Worm (Caenorhabditis elegans) whole organism, L3 larva: ENCODE results near the gene tif-1A.
A peak's percentile ranks its signal among the peaks of the same experiment; 100 is the strongest.

Source experiments
- R02D3.7 ChIP-seq: fragments of 150-350 bp; optimal IDR thresholded peaks from 2 replicates; lab custom pipeline; 2014; ENCODE audit warnings: missing biosample characterization, missing genetic modification characterization
- ZK546.5 ChIP-seq: sonication (generic microtip); optimal IDR thresholded peaks from 2 replicates; lab custom pipeline; 2017; ENCODE audit warnings: missing biosample characterization, missing genetic modification characterization
- aly-2 ChIP-seq: fragments of 150-350 bp; optimal IDR thresholded peaks from 2 replicates; lab custom pipeline; 2014; ENCODE audit warnings: missing biosample characterization, missing genetic modification characterization
- ama-1 ChIP-seq: fragments of 150-350 bp; optimal IDR thresholded peaks from 2 replicates; lab custom pipeline; 2018
- ceh-16 ChIP-seq: sonication (generic microtip); optimal IDR thresholded peaks from 2 replicates; lab custom pipeline; 2017; ENCODE audit warnings: missing biosample characterization, missing genetic modification characterization
- ceh-28 ChIP-seq: fragments of 150-350 bp; optimal IDR thresholded peaks from 2 replicates; lab custom pipeline; 2014; ENCODE audit warnings: missing biosample characterization, missing genetic modification reagents, missing genetic modification characterization
- ceh-82 ChIP-seq: fragments of 150-350 bp; optimal IDR thresholded peaks from 2 replicates; lab custom pipeline; 2014; ENCODE audit warnings: missing biosample characterization, missing genetic modification characterization
- daf-12 ChIP-seq: fragments of 150-350 bp; optimal IDR thresholded peaks from 2 replicates; lab custom pipeline; 2014; ENCODE audit warnings: missing biosample characterization, missing genetic modification reagents, missing genetic modification characterization
- egl-5 ChIP-seq: fragments of 150-350 bp; optimal IDR thresholded peaks from 2 replicates; lab custom pipeline; 2017; ENCODE audit warnings: missing biosample characterization, missing genetic modification reagents, missing genetic modification characterization, inconsistent platforms
- elt-1 ChIP-seq: fragments of 150-350 bp; optimal IDR thresholded peaks from 2 replicates; lab custom pipeline; 2014; ENCODE audit warnings: missing biosample characterization, missing genetic modification characterization
- elt-3 ChIP-seq, 3 experiments: fragments of 150-350 bp in 1 of 3; sonication (generic microtip) in 2 of 3; optimal IDR thresholded peaks; 2 replicates in 2 of 3; 4 replicates in 1 of 3; lab custom pipeline; 2014 to 2017; ENCODE audit warnings: missing biosample characterization in 3 of 3, missing genetic modification characterization in 3 of 3
- eor-1 ChIP-seq, 2 experiments: fragments of 150-350 bp; optimal IDR thresholded peaks; 2 replicates each; lab custom pipeline; 2014 to 2018; ENCODE audit warnings: missing biosample characterization in 2 of 2, missing genetic modification characterization in 2 of 2
- hmg-11 ChIP-seq: sonication (generic microtip); optimal IDR thresholded peaks from 2 replicates; lab custom pipeline; 2016; ENCODE audit warnings: missing genetic modification characterization, missing compliant biosample characterization
- lin-15B ChIP-seq: fragments of 150-350 bp; optimal IDR thresholded peaks from 2 replicates; lab custom pipeline; 2014; ENCODE audit warnings: missing biosample characterization, missing genetic modification characterization
- lin-39 ChIP-seq: fragments of 150-350 bp; optimal IDR thresholded peaks from 2 replicates; lab custom pipeline; 2018; ENCODE audit warnings: missing biosample characterization, missing genetic modification reagents, missing genetic modification characterization
- lsy-12 ChIP-seq: sonication (generic microtip); optimal IDR thresholded peaks from 2 replicates; lab custom pipeline; 2016; ENCODE audit warnings: mild to moderate bottlenecking, missing genetic modification characterization, missing compliant biosample characterization
- mdl-1 ChIP-seq: fragments of 150-350 bp; optimal IDR thresholded peaks from 2 replicates; lab custom pipeline; 2014; ENCODE audit warnings: missing biosample characterization, missing genetic modification characterization
- nfya-1 ChIP-seq: sonication (generic microtip); optimal IDR thresholded peaks from 2 replicates; lab custom pipeline; 2017; ENCODE audit warnings: missing genetic modification characterization, mild to moderate bottlenecking, missing compliant biosample characterization, antibody characterized with exemption, moderate library complexity; ENCODE audit not compliant: insufficient read depth
- nhr-11 ChIP-seq: fragments of 150-350 bp; optimal IDR thresholded peaks from 2 replicates; lab custom pipeline; 2014; ENCODE audit warnings: missing biosample characterization, missing genetic modification characterization
- nhr-12 ChIP-seq: fragments of 150-350 bp; optimal IDR thresholded peaks from 2 replicates; lab custom pipeline; 2014; ENCODE audit warnings: missing biosample characterization, missing genetic modification characterization
- nhr-23 ChIP-seq: fragments of 150-350 bp; optimal IDR thresholded peaks from 2 replicates; lab custom pipeline; 2014; ENCODE audit warnings: missing biosample characterization, missing genetic modification reagents, missing genetic modification characterization
- nhr-237 ChIP-seq: fragments of 150-350 bp; optimal IDR thresholded peaks from 2 replicates; lab custom pipeline; 2014; ENCODE audit warnings: missing biosample characterization, missing genetic modification characterization
- nhr-25 ChIP-seq: sonication (generic microtip); optimal IDR thresholded peaks from 2 replicates; lab custom pipeline; 2017; ENCODE audit warnings: missing biosample characterization, missing genetic modification characterization
- nhr-28 ChIP-seq: fragments of 150-350 bp; optimal IDR thresholded peaks from 2 replicates; lab custom pipeline; 2014; ENCODE audit warnings: missing biosample characterization, missing genetic modification characterization
- nhr-43 ChIP-seq: sonication (generic microtip); optimal IDR thresholded peaks from 2 replicates; lab custom pipeline; 2016; ENCODE audit warnings: mild to moderate bottlenecking, missing genetic modification characterization, missing compliant biosample characterization; ENCODE audit not compliant: poor library complexity, severe bottlenecking
- nhr-67 ChIP-seq: fragments of 150-350 bp; optimal IDR thresholded peaks from 2 replicates; lab custom pipeline; 2014; ENCODE audit warnings: missing biosample characterization, missing genetic modification characterization
- nhr-77 ChIP-seq: fragments of 150-350 bp; optimal IDR thresholded peaks from 2 replicates; lab custom pipeline; 2014; ENCODE audit warnings: missing biosample characterization, missing genetic modification characterization
- pha-4 ChIP-seq: fragments of 150-350 bp; optimal IDR thresholded peaks from 2 replicates; lab custom pipeline; 2014; ENCODE audit warnings: missing biosample characterization, missing genetic modification reagents, missing genetic modification characterization
- pqm-1 ChIP-seq: fragments of 150-350 bp; optimal IDR thresholded peaks from 2 replicates; lab custom pipeline; 2017; ENCODE audit warnings: missing biosample characterization, missing genetic modification characterization, inconsistent platforms
- sea-2 ChIP-seq: fragments of 150-350 bp; sonication (generic microtip); optimal IDR thresholded peaks from 4 replicates; lab custom pipeline; 2014; ENCODE audit warnings: missing biosample characterization, missing genetic modification reagents, missing genetic modification characterization
- skn-1 ChIP-seq: fragments of 150-350 bp; optimal IDR thresholded peaks from 2 replicates; lab custom pipeline; 2014; ENCODE audit warnings: missing biosample characterization, missing genetic modification characterization
- snpc-4 ChIP-seq: fragments of 150-350 bp; optimal IDR thresholded peaks from 2 replicates; lab custom pipeline; 2014; ENCODE audit warnings: missing biosample characterization, missing genetic modification characterization
- tbx-2 ChIP-seq: sonication (generic microtip); optimal IDR thresholded peaks from 2 replicates; lab custom pipeline; 2016; ENCODE audit warnings: mild to moderate bottlenecking, missing genetic modification characterization, missing compliant biosample characterization
- unc-39 ChIP-seq: sonication (generic microtip); optimal IDR thresholded peaks from 4 replicates; lab custom pipeline; 2017; ENCODE audit warnings: missing biosample characterization, missing genetic modification characterization
- unc-62 ChIP-seq: fragments of 150-350 bp; sonication (generic microtip); optimal IDR thresholded peaks from 4 replicates; lab custom pipeline; 2014; ENCODE audit warnings: missing biosample characterization, missing genetic modification reagents, missing genetic modification characterization
- zag-1 ChIP-seq: fragments of 150-350 bp; optimal IDR thresholded peaks from 2 replicates; lab custom pipeline; 2014; ENCODE audit warnings: missing biosample characterization, missing genetic modification characterization
- ztf-4 ChIP-seq: fragments of 150-350 bp; optimal IDR thresholded peaks from 2 replicates; lab custom pipeline; 2014; ENCODE audit warnings: missing biosample characterization, missing genetic modification characterization

tif-1A gene

DNA sequence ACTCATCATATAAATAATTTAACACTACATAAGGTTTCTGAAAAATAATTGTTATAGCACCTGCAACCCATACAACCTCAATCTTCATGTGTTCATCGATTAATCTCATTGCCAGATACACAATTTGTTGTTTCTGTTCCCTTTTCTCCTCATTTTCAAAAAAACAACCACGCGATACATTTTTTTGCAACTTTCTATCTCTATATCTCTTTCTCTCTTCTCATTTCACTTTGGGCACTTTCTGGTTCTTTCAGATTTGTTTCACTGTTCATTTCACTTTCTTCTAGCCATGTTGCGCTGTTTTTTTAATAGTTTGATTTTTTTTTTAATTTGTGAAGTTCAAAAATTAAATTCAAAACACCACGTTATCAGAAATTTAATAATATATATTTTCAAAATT lies 44.7 kb downstream of the tif-1A start:
- TF ChIP-seq unc-62 (GFP tag; lab: Kevin White, UChicago) (no peak), eor-1 (tag; optimal IDR thresholded peaks at IDR 0.05; lab: Kevin White, UChicago) (no peak), nhr-43 (no peak), nhr-11 (tag; lab: Kevin White, UChicago) (no peak), skn-1 (no peak), ZK546.5 (tag; lab: Kevin White, UChicago) (no peak), sea-2 (no peak), ceh-82 (tag; lab: Kevin White, UChicago) (no peak), ztf-4 (tag; lab: Kevin White, UChicago) (no peak)

DNA sequence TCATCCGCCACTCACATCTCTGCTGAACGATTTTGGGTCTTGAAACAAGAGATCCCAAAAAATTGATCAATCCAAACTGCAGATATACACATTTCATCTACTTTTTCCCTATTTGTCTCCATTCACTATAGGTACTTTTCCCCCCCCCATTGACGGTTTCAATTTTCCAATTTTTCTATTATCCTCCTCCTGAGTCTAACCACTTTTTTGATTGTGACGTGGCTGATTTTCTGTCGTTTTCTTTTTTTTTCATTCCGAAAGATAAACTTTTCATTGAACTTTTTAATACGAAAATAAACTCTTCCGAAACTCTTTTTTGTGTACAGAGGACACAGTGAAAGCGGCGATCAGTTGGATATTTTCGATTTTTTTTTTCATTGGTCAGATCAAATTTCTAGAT lies 46.1 kb downstream of the tif-1A start:
- TF ChIP-seq ceh-28 (tag; lab: Kevin White, UChicago): no peak
- TF ChIP-seq aly-2 (tag; lab: Kevin White, UChicago): no peak
- TF ChIP-seq pha-4 (tag; lab: Kevin White, UChicago): peak; percentile 10
- TF ChIP-seq nhr-28 (tag; lab: Kevin White, UChicago): no peak
- no peak for TF ChIP-seq unc-39 (tag; lab: Kevin White, UChicago)
- TF ChIP-seq ama-1: peak; percentile 51
- no peak for TF ChIP-seq nhr-23
- TF ChIP-seq nfya-1 (tag; lab: Kevin White, UChicago): no peak
- no peak for TF ChIP-seq nhr-67 (tag; lab: Kevin White, UChicago)

- TF ChIP-seq snpc-4 (tag; lab: Kevin White, UChicago) (peak; percentile 72), egl-5 (tag; lab: Kevin White, UChicago) (peak; percentile 8), ama-1 (peak; percentile 69), elt-1 (tag; lab: Kevin White, UChicago) (no peak)
These were observed 46.7 kb downstream of the tif-1A start for ce11 chrIII:3957119-3957739.

ce11 chrIII:3956293-3956692 lies 47.6 kb downstream of the tif-1A start, which contains the start of gene F37A8.5:
Gene F37A8.5 (plus strand): TSS chrIII:3956624.
- TF ChIP-seq aly-2 (tag; lab: Kevin White, UChicago) (no peak), R02D3.7 (tag; lab: Kevin White, UChicago) (no peak), daf-12 (tag; lab: Kevin White, UChicago) (no peak), ama-1 (no peak), ceh-16 (tag; lab: Kevin White, UChicago) (no peak), snpc-4 (tag; lab: Kevin White, UChicago) (no peak), pqm-1 (tag; lab: Kevin White, UChicago) (no peak), nhr-12 (tag; lab: Kevin White, UChicago) (no peak), ztf-4 (tag; lab: Kevin White, UChicago) (no peak)

DNA sequence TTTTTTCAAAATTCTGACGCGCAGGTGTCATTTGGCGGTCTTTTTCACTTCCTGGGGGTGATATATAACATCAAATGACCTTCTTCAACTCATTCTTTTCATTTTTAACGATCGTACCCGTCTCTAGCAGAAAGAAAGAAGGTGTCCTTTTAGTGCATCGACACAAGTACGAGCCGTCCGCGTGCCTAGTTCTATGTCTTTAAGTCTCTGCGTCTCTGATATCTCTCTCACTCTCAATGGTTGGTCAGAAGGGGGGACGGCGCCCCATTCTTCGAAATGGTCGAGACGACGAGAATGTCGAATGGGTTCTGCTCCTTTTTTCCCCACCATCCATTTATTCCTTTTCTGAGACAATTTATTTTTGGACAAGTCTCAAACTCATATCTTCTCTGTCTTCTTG lies 48.2 kb downstream of the tif-1A start:
- TF ChIP-seq mdl-1 (tag; lab: Kevin White, UChicago): no peak
- peak; percentile 65 for TF ChIP-seq ama-1
- TF ChIP-seq lin-15B: peak; percentile 24
- peak; percentile 17 for TF ChIP-seq snpc-4 (tag; lab: Kevin White, UChicago)
- peak; percentile 8 for TF ChIP-seq nhr-25 (tag; lab: Kevin White, UChicago)
- peak; percentile 74 for TF ChIP-seq egl-5 (tag; lab: Kevin White, UChicago)
- peak; percentile 20 for TF ChIP-seq hmg-11
- TF ChIP-seq nhr-67 (tag; lab: Kevin White, UChicago): no peak
- TF ChIP-seq lin-39 (tag; lab: Kevin White, UChicago): peak; percentile 44
- peak; percentile 84 for TF ChIP-seq nfya-1 (tag; lab: Kevin White, UChicago)

ce11 chrIII:3954828-3955227 lies 49.1 kb downstream of the tif-1A start:
- TF ChIP-seq ZK546.5 (tag; lab: Kevin White, UChicago) (no peak), lsy-12 (tag; lab: Kevin White, UChicago) (no peak), lin-15B (no peak), nhr-28 (tag; lab: Kevin White, UChicago) (no peak), elt-3 (tag; optimal IDR thresholded peaks at IDR 0.05; lab: Kevin White, UChicago) (no peak), tbx-2 (no peak), nhr-237 (no peak), zag-1 (tag; lab: Kevin White, UChicago) (no peak), ama-1 (no peak), aly-2 (tag; lab: Kevin White, UChicago) (no peak), nhr-77 (tag; lab: Kevin White, UChicago) (no peak), ceh-82 (tag; lab: Kevin White, UChicago) (no peak)
